Worm (Caenorhabditis elegans) whole organism, L4/young adult: Measurements from ENCODE around the gene lgc-14.

ENCODE experiments used
- W03F9.2 ChIP-seq: fragments of 150-350 bp; optimal IDR thresholded peaks from 2 replicates; lab custom pipeline; 2014; ENCODE audit warnings: missing biosample characterization, missing genetic modification characterization
- him-1 ChIP-seq: sonication (generic microtip); optimal IDR thresholded peaks from 2 replicates; lab custom pipeline; 2016; ENCODE audit warnings: missing genotype, missing genetic modification reagents, missing genetic modification characterization, missing compliant biosample characterization

DNA sequence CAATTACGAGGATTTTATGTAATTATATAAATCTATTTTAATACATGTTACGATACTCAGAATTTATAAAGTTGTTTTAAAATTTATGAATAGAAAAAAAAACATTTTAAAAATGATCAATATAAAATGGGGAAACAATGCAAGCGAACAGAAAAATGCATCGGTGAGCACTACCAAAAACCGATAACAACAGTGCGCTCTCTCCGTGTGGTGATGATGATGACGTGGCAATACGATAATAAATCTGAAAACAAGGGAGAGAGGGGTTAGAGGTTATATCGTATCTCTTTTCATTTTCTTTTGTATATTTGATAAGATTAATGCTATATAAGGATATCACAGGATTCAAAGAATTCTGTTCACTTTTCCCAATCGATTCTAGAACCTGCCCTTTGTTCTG lies 34.6 kb downstream of the lgc-14 start:
- TF ChIP-seq W03F9.2 (tag; lab: Kevin White, UChicago) (no peak), him-1 (no peak)
